Fruit fly (Drosophila melanogaster) whole organism: Measurements from ENCODE around the gene LSm7.

Experiments used
- Dll ChIP-seq: fragments of >200 bp; optimal IDR thresholded peaks from 2 replicates; lab custom pipeline; 2017
- EcR ChIP-seq, 2 experiments: fragments of >200 bp; optimal IDR thresholded peaks; 2 replicates each; lab custom pipeline; 2017; ENCODE audit warnings: missing biosample characterization in 2 of 2, missing genetic modification characterization in 2 of 2, missing genetic modification reagents in 2 of 2
- pan ChIP-seq: fragments of >200 bp; optimal IDR thresholded peaks from 2 replicates; lab custom pipeline; 2017
- psq ChIP-seq: fragments of >200 bp; optimal IDR thresholded peaks from 2 replicates; lab custom pipeline; 2017
- usp ChIP-seq: fragments of >200 bp; optimal IDR thresholded peaks from 2 replicates; lab custom pipeline; 2017; ENCODE audit warnings: missing biosample characterization, missing genetic modification characterization, mixed read lengths

dm6 chr2L:16788885-16789284 is 46.0 kb upstream of the LSm7 start:
- TF ChIP-seq pan (lab: Kevin White, UChicago) = no peak
- no peak for TF ChIP-seq Dll (lab: Kevin White, UChicago)
- no peak for TF ChIP-seq EcR (GFP tag; optimal IDR thresholded peaks at IDR 0.05; lab: Kevin White, UChicago)
- TF ChIP-seq usp (GFP tag; lab: Kevin White, UChicago) = no peak
- TF ChIP-seq psq = no peak
